Fruit fly (Drosophila melanogaster) whole organism, embryonic: Measurements from ENCODE around the gene Kal1.
A peak's percentile ranks its signal among the peaks of the same experiment; 100 is the strongest.

Experiments
- Awh ChIP-seq: fragments of 200-800 bp; sonication (Bioruptor generic); IDR thresholded peaks from 2 replicates; pipeline ENCODE4, ENCODE4 v1.3.6; 2022; ENCODE audit warnings: missing biosample characterization, missing genetic modification characterization
- BEAF-32 ChIP-seq: fragments of 200-800 bp; sonication (Bioruptor generic); optimal IDR thresholded peaks from 3 replicates; lab custom pipeline; 2017; ENCODE audit warnings: missing biosample characterization, missing genetic modification characterization, mild to moderate bottlenecking, moderate library complexity, missing genetic modification reagents
- CG10147 ChIP-seq: fragments of 200-800 bp; sonication (Bioruptor generic); optimal IDR thresholded peaks from 2 replicates; lab custom pipeline; 2019; ENCODE audit warnings: missing biosample characterization, mild to moderate bottlenecking, missing genetic modification characterization, moderate library complexity
- CG11093 ChIP-seq: fragments of 200-800 bp; sonication (Bioruptor generic); IDR thresholded peaks from 3 replicates; pipeline ENCODE4 v1.3.6; 2022; ENCODE audit warnings: missing biosample characterization, missing genetic modification characterization
- CG11247 ChIP-seq: fragments of 200-800 bp; sonication (Bioruptor generic); IDR thresholded peaks from 2 replicates; pipeline ENCODE4 v1.3.6; 2022; ENCODE audit warnings: missing biosample characterization, missing genetic modification characterization
- CG12299 ChIP-seq: fragments of 200-800 bp; sonication (Bioruptor generic); optimal IDR thresholded peaks from 2 replicates; lab custom pipeline; 2018; ENCODE audit warnings: missing biosample characterization, mild to moderate bottlenecking, missing genetic modification characterization
- CG14710 ChIP-seq: fragments of 200-800 bp; sonication (Bioruptor generic); optimal IDR thresholded peaks from 3 replicates; lab custom pipeline; 2019; ENCODE audit warnings: missing biosample characterization, mild to moderate bottlenecking, missing genetic modification characterization, moderate library complexity
- CG2129 ChIP-seq: fragments of 200-800 bp; sonication (Bioruptor generic); IDR thresholded peaks from 2 replicates; pipeline ENCODE4 v1.3.6; 2022; ENCODE audit warnings: missing biosample characterization, missing genetic modification characterization; ENCODE audit not compliant: partially characterized antibody
- CG30403 ChIP-seq: fragments of 200-800 bp; sonication (Bioruptor generic); optimal IDR thresholded peaks from 3 replicates; lab custom pipeline; 2016; ENCODE audit warnings: missing biosample characterization, missing genetic modification characterization
- CG31365 ChIP-seq: fragments of 200-800 bp; sonication (Bioruptor generic); optimal IDR thresholded peaks from 2 replicates; lab custom pipeline; 2018; ENCODE audit warnings: missing biosample characterization, mild to moderate bottlenecking, missing genetic modification characterization
- CG33213 ChIP-seq: fragments of 200-800 bp; sonication (Bioruptor generic); optimal IDR thresholded peaks from 3 replicates; lab custom pipeline; 2016; ENCODE audit warnings: missing biosample characterization, missing genetic modification characterization
- CG34376 ChIP-seq: fragments of 200-800 bp; sonication (Bioruptor generic); optimal IDR thresholded peaks from 2 replicates; lab custom pipeline; 2018; ENCODE audit warnings: missing biosample characterization, mild to moderate bottlenecking, missing genetic modification characterization
- CG3726 ChIP-seq: fragments of 200-800 bp; sonication (Bioruptor generic); IDR thresholded peaks from 3 replicates; pipeline ENCODE4, ENCODE4 v1.3.6; 2022; ENCODE audit warnings: missing biosample characterization, missing genetic modification characterization
- CG4404 ChIP-seq: fragments of 200-800 bp; sonication (Bioruptor generic); IDR thresholded peaks from 2 replicates; pipeline ENCODE4 v1.3.6; 2022; ENCODE audit warnings: missing biosample characterization, missing genetic modification characterization
- CG6689 ChIP-seq: fragments of 200-800 bp; sonication (Bioruptor generic); IDR thresholded peaks from 2 replicates; pipeline ENCODE4 v1.3.6; 2022; ENCODE audit warnings: missing biosample characterization, missing genetic modification characterization
- CG7987 ChIP-seq: fragments of 200-800 bp; sonication (Bioruptor generic); optimal IDR thresholded peaks from 2 replicates; lab custom pipeline; 2018; ENCODE audit warnings: missing biosample characterization, mild to moderate bottlenecking, missing genetic modification characterization, moderate library complexity
- CG8924 ChIP-seq: fragments of 200-800 bp; optimal IDR thresholded peaks from 3 replicates; lab custom pipeline; 2019; ENCODE audit warnings: missing biosample characterization, mild to moderate bottlenecking, missing genetic modification characterization, moderate library complexity
- CTCF ChIP-seq: fragments of 200-800 bp; sonication (Bioruptor generic); optimal IDR thresholded peaks from 2 replicates; lab custom pipeline; 2017; ENCODE audit warnings: missing biosample characterization, mild to moderate bottlenecking, missing genetic modification characterization, moderate library complexity
- Dfd ChIP-seq, 2 experiments: fragments of >200 bp; optimal IDR thresholded peaks; 2 replicates each; lab custom pipeline; 2017; ENCODE audit warnings: missing biosample characterization in 2 of 2, missing genetic modification characterization in 2 of 2
- Ets97D ChIP-seq: fragments of 200-800 bp; sonication (Bioruptor generic); optimal IDR thresholded peaks from 3 replicates; lab custom pipeline; 2016; ENCODE audit warnings: missing biosample characterization, missing genetic modification characterization
- Gsc ChIP-seq: fragments of 200-800 bp; sonication (Bioruptor generic); IDR thresholded peaks from 2 replicates; pipeline ENCODE4 v1.3.6; 2022; ENCODE audit warnings: missing biosample characterization, missing genetic modification characterization
- H15 ChIP-seq: fragments of 200-800 bp; sonication (Bioruptor generic); IDR thresholded peaks from 3 replicates; pipeline ENCODE4 v1.3.6; 2022; ENCODE audit warnings: missing biosample characterization, missing genetic modification characterization
- MTF-1 ChIP-seq: fragments of 200-800 bp; sonication (Bioruptor generic); optimal IDR thresholded peaks from 2 replicates; lab custom pipeline; 2018; ENCODE audit warnings: missing biosample characterization, mild to moderate bottlenecking, missing genetic modification characterization, borderline replicate concordance
- Opbp ChIP-seq: fragments of 200-800 bp; sonication (Bioruptor generic); IDR thresholded peaks from 3 replicates; pipeline ENCODE4 v1.3.6; 2022; ENCODE audit warnings: missing biosample characterization, missing genetic modification characterization; ENCODE audit not compliant: partially characterized antibody
- Sox102F ChIP-seq: fragments of 200-800 bp; sonication (Bioruptor generic); optimal IDR thresholded peaks from 2 replicates; lab custom pipeline; 2018; ENCODE audit warnings: missing biosample characterization, mild to moderate bottlenecking, missing genetic modification characterization, moderate library complexity
- Stat92E ChIP-seq, 3 experiments: fragments of >200 bp in 2 of 3; fragments of 200-800 bp in 1 of 3; sonication (Bioruptor generic) in 1 of 3; optimal IDR thresholded peaks; 2 replicates each; lab custom pipeline; 2017 to 2019; ENCODE audit warnings: missing biosample characterization in 3 of 3, missing genetic modification characterization in 3 of 3, mild to moderate bottlenecking in 1 of 3, moderate library complexity in 1 of 3
- Trl ChIP-seq, 3 experiments: fragments of >200 bp in 2 of 3; fragments of 200-800 bp in 1 of 3; sonication (Bioruptor generic) in 1 of 3; optimal IDR thresholded peaks; 2 replicates in 1 of 3; 3 replicates in 2 of 3; lab custom pipeline; 2016 to 2017; ENCODE audit warnings: missing biosample characterization in 1 of 3, missing genetic modification characterization in 1 of 3
- ac ChIP-seq: fragments of 200-800 bp; sonication (Bioruptor generic); optimal IDR thresholded peaks from 3 replicates; lab custom pipeline; 2017; ENCODE audit warnings: missing biosample characterization, mild to moderate bottlenecking, missing genetic modification characterization
- al ChIP-seq: fragments of 200-800 bp; sonication (Bioruptor generic); IDR thresholded peaks from 2 replicates; pipeline ENCODE4 v1.3.6; 2022; ENCODE audit warnings: missing biosample characterization, missing genetic modification characterization
- ap ChIP-seq: fragments of 200-800 bp; sonication (Bioruptor generic); IDR thresholded peaks from 2 replicates; pipeline ENCODE4 v1.3.6; 2022; ENCODE audit warnings: missing biosample characterization, missing genetic modification characterization
- ato ChIP-seq: fragments of 200-800 bp; sonication (Bioruptor generic); IDR thresholded peaks from 2 replicates; pipeline ENCODE4 v1.3.6; 2022; ENCODE audit warnings: missing biosample characterization, missing genetic modification characterization; ENCODE audit not compliant: partially characterized antibody
- az2 ChIP-seq: fragments of 200-800 bp; sonication (Bioruptor generic); optimal IDR thresholded peaks from 3 replicates; lab custom pipeline; 2016; ENCODE audit warnings: missing biosample characterization, missing genetic modification characterization
- cato ChIP-seq: fragments of 200-800 bp; sonication (Bioruptor generic); optimal IDR thresholded peaks from 2 replicates; lab custom pipeline; 2016; ENCODE audit warnings: missing biosample characterization, missing genetic modification characterization, borderline replicate concordance
- chm ChIP-seq: fragments of 200-800 bp; sonication (Bioruptor generic); IDR thresholded peaks from 2 replicates; pipeline ENCODE4 v1.3.6; 2022; ENCODE audit warnings: missing biosample characterization, missing genetic modification characterization
- cwo ChIP-seq: fragments of 200-800 bp; sonication (Bioruptor generic); optimal IDR thresholded peaks from 3 replicates; lab custom pipeline; 2017; ENCODE audit warnings: missing biosample characterization, missing genetic modification characterization, mild to moderate bottlenecking, moderate library complexity, missing genetic modification reagents
- da ChIP-seq: fragments of 200-800 bp; sonication (Bioruptor generic); optimal IDR thresholded peaks from 2 replicates; lab custom pipeline; 2016; ENCODE audit warnings: missing biosample characterization, missing genetic modification characterization
- exex ChIP-seq: fragments of 200-800 bp; sonication (Bioruptor generic); optimal IDR thresholded peaks from 4 replicates; lab custom pipeline; 2018; ENCODE audit warnings: missing biosample characterization, mild to moderate bottlenecking, missing genetic modification characterization, moderate library complexity
- fru ChIP-seq: fragments of >200 bp; optimal IDR thresholded peaks from 2 replicates; lab custom pipeline; 2017
- ftz-f1 ChIP-seq: fragments of 200-800 bp; sonication (Bioruptor generic); optimal IDR thresholded peaks from 2 replicates; lab custom pipeline; 2016; ENCODE audit warnings: missing biosample characterization, missing genetic modification characterization
- gro ChIP-seq: fragments of 200-800 bp; sonication (Bioruptor generic); optimal IDR thresholded peaks from 2 replicates; lab custom pipeline; 2016; ENCODE audit warnings: missing biosample characterization, missing genetic modification characterization
- gsb-n ChIP-seq: fragments of 200-800 bp; sonication (Bioruptor generic); optimal IDR thresholded peaks from 3 replicates; lab custom pipeline; 2018; ENCODE audit warnings: missing biosample characterization, mild to moderate bottlenecking, missing genetic modification characterization
- lilli ChIP-seq: fragments of 200-800 bp; sonication (Bioruptor generic); optimal IDR thresholded peaks from 3 replicates; lab custom pipeline; 2016; ENCODE audit warnings: missing biosample characterization, missing genetic modification characterization
- odd ChIP-seq: fragments of 200-800 bp; sonication (Bioruptor generic); optimal IDR thresholded peaks from 2 replicates; lab custom pipeline; 2017; ENCODE audit warnings: missing biosample characterization, mild to moderate bottlenecking, missing genetic modification characterization
- pan ChIP-seq, 4 experiments: fragments of >200 bp in 3 of 4; fragments of 200-800 bp in 1 of 4; sonication (Bioruptor generic) in 1 of 4; optimal IDR thresholded peaks in 3 of 4; IDR thresholded peaks in 1 of 4; 2 replicates each; pipeline versions ENCODE4 v1.3.6 to Lab custom; 2017 to 2022; ENCODE audit warnings: missing biosample characterization in 2 of 4, missing genetic modification characterization in 2 of 4, mixed read lengths in 1 of 4
- pfk ChIP-seq: fragments of 200-800 bp; sonication (Bioruptor generic); optimal IDR thresholded peaks from 2 replicates; lab custom pipeline; 2018; ENCODE audit warnings: missing biosample characterization, mild to moderate bottlenecking, missing genetic modification characterization, moderate library complexity
- salm ChIP-seq: fragments of 200-800 bp; sonication (Bioruptor generic); optimal IDR thresholded peaks from 2 replicates; lab custom pipeline; 2018; ENCODE audit warnings: missing biosample characterization, mild to moderate bottlenecking, missing genetic modification characterization
- sima ChIP-seq: fragments of 200-800 bp; sonication (Bioruptor generic); optimal IDR thresholded peaks from 2 replicates; lab custom pipeline; 2016; ENCODE audit warnings: missing biosample characterization, missing genetic modification characterization
- sr ChIP-seq: fragments of 200-800 bp; sonication (Bioruptor generic); IDR thresholded peaks from 3 replicates; pipeline ENCODE4 v1.3.6; 2022; ENCODE audit warnings: missing biosample characterization, missing genetic modification characterization
- sug ChIP-seq: fragments of 200-800 bp; optimal IDR thresholded peaks from 2 replicates; lab custom pipeline; 2019; ENCODE audit warnings: missing biosample characterization, mild to moderate bottlenecking, missing genetic modification characterization, moderate library complexity
- tgo ChIP-seq: fragments of 200-800 bp; sonication (Bioruptor generic); IDR thresholded peaks from 3 replicates; pipeline ENCODE4 v1.3.6; 2022; ENCODE audit warnings: missing biosample characterization, missing genetic modification characterization
- trh ChIP-seq: fragments of 200-800 bp; sonication (Bioruptor generic); optimal IDR thresholded peaks from 2 replicates; lab custom pipeline; 2016; ENCODE audit warnings: missing biosample characterization, missing genetic modification characterization
- wdn ChIP-seq: fragments of 200-800 bp; sonication (Bioruptor generic); IDR thresholded peaks from 2 replicates; pipeline ENCODE4 v1.3.6; 2022; ENCODE audit warnings: missing biosample characterization, missing genetic modification characterization

The Kal1 gene

DNA sequence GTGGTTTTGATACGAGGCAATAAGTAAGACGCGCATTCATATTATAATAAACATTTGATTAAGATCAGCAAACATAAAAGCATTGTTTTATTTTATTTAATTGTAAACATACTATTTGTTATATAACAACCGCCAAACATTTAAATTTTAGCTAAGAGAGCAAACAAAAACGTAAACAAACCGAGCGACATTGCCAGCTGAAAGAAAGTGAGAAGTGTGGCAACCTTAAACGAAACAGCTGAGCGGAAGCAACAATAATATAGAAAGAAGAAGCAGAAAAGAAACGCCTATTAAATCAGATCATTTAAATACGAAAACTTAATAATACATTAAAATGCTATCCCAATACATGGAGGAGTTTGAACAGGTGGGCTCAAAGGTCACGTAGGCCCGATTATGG, 6.6 kb upstream of the Kal1 start, which contains the start of gene Sec10 (continued):
- TF ChIP-seq Dfd (GFP tag; optimal IDR thresholded peaks at IDR 0.05; lab: Kevin White, UChicago) (no peak), ato (no peak), Awh (GFP tag; lab: Robert Waterston, UW) (no peak), fru (lab: Kevin White, UChicago) (no peak), CG10147 (GFP tag; lab: Kevin White, UChicago) (no peak), CG2129 (GFP tag; lab: Robert Waterston, UW) (no peak), gsb-n (tag; lab: Kevin White, UChicago) (no peak), cato (GFP tag; lab: Kevin White, UChicago) (no peak), da (no peak), CG7987 (GFP tag; lab: Kevin White, UChicago) (peak; percentile 3), ftz-f1 (GFP tag; lab: Kevin White, UChicago) (no peak), CG31365 (no peak), CTCF (GFP tag; lab: Kevin White, UChicago) (peak; percentile 32), Stat92E (GFP tag; optimal IDR thresholded peaks at IDR 0.05; lab: Kevin White, UChicago) (no peak), CG8924 (no peak), BEAF-32 (GFP tag; lab: Kevin White, UChicago) (peak; percentile 32), CG11247 (no peak), CG33213 (GFP tag; lab: Kevin White, UChicago) (no peak), CG11093 (GFP tag; lab: Robert Waterston, UW) (no peak), ac (no peak), Trl (optimal IDR thresholded peaks at IDR 0.05; lab: Kevin White, UChicago) (no peak), Trl (GFP tag; optimal IDR thresholded peaks at IDR 0.05; lab: Kevin White, UChicago) (no peak), CG4404 (GFP tag; lab: Robert Waterston, UW) (no peak), odd (GFP tag; lab: Kevin White, UChicago) (no peak), Gsc (GFP tag; lab: Robert Waterston, UW) (no peak), CG3726 (no peak), chm (GFP tag; lab: Robert Waterston, UW) (no peak), sr (no peak), ap (GFP tag; lab: Robert Waterston, UW) (no peak), tgo (GFP tag; lab: Robert Waterston, UW) (no peak), lilli (GFP tag; lab: Kevin White, UChicago) (no peak), MTF-1 (peak; percentile 9), CG14710 (tag; lab: Kevin White, UChicago) (peak; percentile 34), Ets97D (GFP tag; lab: Kevin White, UChicago) (peak; percentile 77), al (GFP tag; lab: Robert Waterston, UW) (no peak), gro (no peak)

dm6 chr3R:24137311-24137945, 3.8 kb upstream of the Kal1 start, which contains the start of gene Npc2f:
Gene Npc2f, plus strand, starts transcription at chr3R:24137895.
- TF ChIP-seq wdn (GFP tag; lab: Robert Waterston, UW), result no peak
- no peak for TF ChIP-seq CG12299 (tag; lab: Kevin White, UChicago)
- TF ChIP-seq H15 (GFP tag; lab: Robert Waterston, UW), result no peak
- no peak for TF ChIP-seq Sox102F
- no peak for TF ChIP-seq salm
- peak; percentile 98 for TF ChIP-seq exex (tag; lab: Kevin White, UChicago)
- TF ChIP-seq cwo, result peak; percentile 40
- peak; percentile 51 for TF ChIP-seq sug (tag; lab: Kevin White, UChicago)
- TF ChIP-seq trh, result no peak
- no peak for TF ChIP-seq CG30403 (GFP tag; lab: Kevin White, UChicago)
- no peak for TF ChIP-seq sima (GFP tag; lab: Kevin White, UChicago)
- no peak for TF ChIP-seq pan (optimal IDR thresholded peaks at IDR 0.05; lab: Kevin White, UChicago)
- no peak for TF ChIP-seq pan (GFP tag; optimal IDR thresholded peaks at IDR 0.05 in 1 of 2, IDR thresholded peaks at IDR 0.05 in 1 of 2)
- no peak for TF ChIP-seq az2 (GFP tag; lab: Kevin White, UChicago)
- peak; percentile 55 for TF ChIP-seq CG34376
- no peak for TF ChIP-seq pfk (GFP tag; lab: Kevin White, UChicago)
- TF ChIP-seq Opbp, result no peak
- no peak for TF ChIP-seq CG6689
